Fruit fly (Drosophila melanogaster) whole organism, embryonic: ENCODE results near the gene RhoGDI.

Source experiments
- Bgb ChIP-seq: fragments of 200-800 bp; sonication (Bioruptor generic); IDR thresholded peaks from 2 replicates; pipeline ENCODE4 v1.3.6; 2022; ENCODE audit warnings: missing biosample characterization, missing genetic modification characterization; ENCODE audit not compliant: partially characterized antibody
- Blimp-1 ChIP-seq: fragments of 200-800 bp; sonication (Bioruptor generic); optimal IDR thresholded peaks from 3 replicates; lab custom pipeline; 2018; ENCODE audit warnings: missing biosample characterization, missing genetic modification characterization, mild to moderate bottlenecking, moderate library complexity, missing genetic modification reagents
- BtbVII ChIP-seq: fragments of 200-800 bp; sonication (Bioruptor generic); optimal IDR thresholded peaks from 3 replicates; lab custom pipeline; 2017; ENCODE audit warnings: missing biosample characterization, mild to moderate bottlenecking, missing genetic modification characterization
- CG12299 ChIP-seq: fragments of 200-800 bp; sonication (Bioruptor generic); optimal IDR thresholded peaks from 2 replicates; lab custom pipeline; 2018; ENCODE audit warnings: missing biosample characterization, mild to moderate bottlenecking, missing genetic modification characterization
- CG13624 ChIP-seq: fragments of 200-800 bp; sonication (Bioruptor generic); optimal IDR thresholded peaks from 2 replicates; lab custom pipeline; 2016; ENCODE audit warnings: missing biosample characterization, missing genetic modification characterization
- CG13775 ChIP-seq: fragments of 200-800 bp; sonication (Bioruptor generic); optimal IDR thresholded peaks from 3 replicates; lab custom pipeline; 2017; ENCODE audit warnings: missing biosample characterization, mild to moderate bottlenecking, missing genetic modification characterization
- CG14710 ChIP-seq: fragments of 200-800 bp; sonication (Bioruptor generic); optimal IDR thresholded peaks from 3 replicates; lab custom pipeline; 2019; ENCODE audit warnings: missing biosample characterization, mild to moderate bottlenecking, missing genetic modification characterization, moderate library complexity
- CG17829 ChIP-seq: fragments of 200-800 bp; optimal IDR thresholded peaks from 2 replicates; lab custom pipeline; 2019; ENCODE audit warnings: missing biosample characterization, mild to moderate bottlenecking, missing genetic modification characterization, moderate library complexity
- CG17912 ChIP-seq: fragments of 200-800 bp; sonication (Bioruptor generic); optimal IDR thresholded peaks from 2 replicates; lab custom pipeline; 2018; ENCODE audit warnings: missing biosample characterization, mild to moderate bottlenecking, missing genetic modification characterization
- CG30020 ChIP-seq: fragments of 200-800 bp; optimal IDR thresholded peaks from 2 replicates; lab custom pipeline; 2019; ENCODE audit warnings: missing biosample characterization, mild to moderate bottlenecking, missing genetic modification characterization, moderate library complexity
- CG31224 ChIP-seq: fragments of 200-800 bp; sonication (Bioruptor generic); IDR thresholded peaks from 2 replicates; pipeline ENCODE4 v1.3.6; 2022; ENCODE audit warnings: missing biosample characterization, missing genetic modification characterization
- CG32532 ChIP-seq: fragments of 200-800 bp; sonication (Bioruptor generic); IDR thresholded peaks from 2 replicates; pipeline ENCODE4 v1.3.6; 2022; ENCODE audit warnings: missing biosample characterization, missing genetic modification characterization
- CG5180 ChIP-seq: fragments of 200-800 bp; sonication (Bioruptor generic); optimal IDR thresholded peaks from 3 replicates; lab custom pipeline; 2017; ENCODE audit warnings: missing biosample characterization, missing genetic modification characterization, mild to moderate bottlenecking, moderate library complexity, missing genetic modification reagents
- CG7745 ChIP-seq: fragments of 200-800 bp; sonication (Bioruptor generic); optimal IDR thresholded peaks from 2 replicates; lab custom pipeline; 2018; ENCODE audit warnings: missing biosample characterization, mild to moderate bottlenecking, missing genetic modification characterization, moderate library complexity
- CG8089 ChIP-seq: fragments of 200-800 bp; sonication (Bioruptor generic); optimal IDR thresholded peaks from 3 replicates; lab custom pipeline; 2016; ENCODE audit warnings: missing biosample characterization, missing genetic modification characterization
- CG8388 ChIP-seq: fragments of 200-800 bp; sonication (Bioruptor generic); optimal IDR thresholded peaks from 2 replicates; lab custom pipeline; 2019; ENCODE audit warnings: missing biosample characterization, mild to moderate bottlenecking, missing genetic modification characterization, moderate library complexity
- CrebB ChIP-seq: fragments of 200-800 bp; sonication (Bioruptor generic); optimal IDR thresholded peaks from 3 replicates; lab custom pipeline; 2018; ENCODE audit warnings: missing biosample characterization, mild to moderate bottlenecking, missing genetic modification characterization
- Dll ChIP-seq: fragments of 200-800 bp; sonication (Bioruptor generic); IDR thresholded peaks from 4 replicates; pipeline ENCODE4 v1.3.6; 2022; ENCODE audit warnings: missing biosample characterization, missing genetic modification characterization; ENCODE audit not compliant: partially characterized antibody
- E2f2 ChIP-seq: fragments of 200-800 bp; sonication (Bioruptor generic); IDR thresholded peaks from 2 replicates; pipeline ENCODE4 v1.3.6; 2022; ENCODE audit warnings: missing biosample characterization, missing genetic modification characterization
- Fer1 ChIP-seq: fragments of 200-800 bp; sonication (Bioruptor generic); optimal IDR thresholded peaks from 2 replicates; lab custom pipeline; 2017; ENCODE audit warnings: missing biosample characterization, mild to moderate bottlenecking, missing genetic modification characterization
- Fer2 ChIP-seq: fragments of 200-800 bp; sonication (Bioruptor generic); optimal IDR thresholded peaks from 2 replicates; lab custom pipeline; 2018; ENCODE audit warnings: missing biosample characterization, mild to moderate bottlenecking, missing genetic modification characterization, moderate library complexity
- HLH4C ChIP-seq: fragments of 200-800 bp; sonication (Bioruptor generic); IDR thresholded peaks from 3 replicates; pipeline ENCODE4 v1.3.6; 2022; ENCODE audit warnings: missing biosample characterization, missing genetic modification characterization; ENCODE audit not compliant: partially characterized antibody
- Hsf ChIP-seq: fragments of 200-800 bp; sonication (Bioruptor generic); optimal IDR thresholded peaks from 3 replicates; lab custom pipeline; 2016; ENCODE audit warnings: missing biosample characterization, missing genetic modification characterization
- Lpt ChIP-seq: fragments of >200 bp; optimal IDR thresholded peaks from 2 replicates; lab custom pipeline; 2018; ENCODE audit warnings: missing biosample characterization, missing genetic modification characterization
- MBD-R2 ChIP-seq: fragments of 200-800 bp; sonication (Bioruptor generic); IDR thresholded peaks from 2 replicates; pipeline ENCODE4 v1.3.6; 2022; ENCODE audit warnings: missing biosample characterization, missing genetic modification characterization
- Optix ChIP-seq: fragments of 200-800 bp; sonication (Bioruptor generic); IDR thresholded peaks from 3 replicates; pipeline ENCODE4 v1.3.6; 2022; ENCODE audit warnings: missing biosample characterization, missing genetic modification characterization
- amos ChIP-seq: fragments of 200-800 bp; sonication (Bioruptor generic); IDR thresholded peaks from 2 replicates; pipeline ENCODE4 v1.3.6; 2022; ENCODE audit warnings: missing biosample characterization, missing genetic modification characterization; ENCODE audit not compliant: partially characterized antibody
- aop ChIP-seq: fragments of 200-800 bp; sonication (Bioruptor generic); IDR thresholded peaks from 2 replicates; pipeline ENCODE4 v1.3.6; 2022; ENCODE audit warnings: missing biosample characterization, missing genetic modification characterization
- az2 ChIP-seq: fragments of 200-800 bp; sonication (Bioruptor generic); optimal IDR thresholded peaks from 3 replicates; lab custom pipeline; 2016; ENCODE audit warnings: missing biosample characterization, missing genetic modification characterization
- ewg ChIP-seq: fragments of 200-800 bp; sonication (Bioruptor generic); optimal IDR thresholded peaks from 3 replicates; lab custom pipeline; 2017; ENCODE audit warnings: mild to moderate bottlenecking, missing biosample characterization, missing genetic modification reagents, missing genetic modification characterization
- fd3F ChIP-seq: fragments of 200-800 bp; sonication (Bioruptor generic); optimal IDR thresholded peaks from 2 replicates; lab custom pipeline; 2018; ENCODE audit warnings: missing biosample characterization, mild to moderate bottlenecking, missing genetic modification characterization, moderate library complexity
- fru ChIP-seq: fragments of >200 bp; optimal IDR thresholded peaks from 2 replicates; lab custom pipeline; 2017
- knrl ChIP-seq: fragments of 200-800 bp; sonication (Bioruptor generic); IDR thresholded peaks from 3 replicates; pipeline ENCODE4 v1.3.6; 2022; ENCODE audit warnings: missing biosample characterization, missing genetic modification characterization; ENCODE audit not compliant: partially characterized antibody
- nmo ChIP-seq: fragments of 200-800 bp; sonication (Bioruptor generic); optimal IDR thresholded peaks from 2 replicates; lab custom pipeline; 2018; ENCODE audit warnings: missing biosample characterization, mild to moderate bottlenecking, missing genetic modification characterization, moderate library complexity
- pros ChIP-seq: fragments of 200-800 bp; sonication (Bioruptor generic); optimal IDR thresholded peaks from 3 replicates; lab custom pipeline; 2019; ENCODE audit warnings: missing biosample characterization, mild to moderate bottlenecking, missing genetic modification characterization, moderate library complexity
- row ChIP-seq: fragments of 200-800 bp; sonication (Bioruptor generic); IDR thresholded peaks from 3 replicates; pipeline ENCODE4 v1.3.6; 2022; ENCODE audit warnings: missing biosample characterization, missing genetic modification characterization
- sug ChIP-seq: fragments of 200-800 bp; optimal IDR thresholded peaks from 2 replicates; lab custom pipeline; 2019; ENCODE audit warnings: missing biosample characterization, mild to moderate bottlenecking, missing genetic modification characterization, moderate library complexity
- toy ChIP-seq: fragments of 200-800 bp; sonication (Bioruptor generic); IDR thresholded peaks from 2 replicates; pipeline ENCODE4 v1.3.6; 2022; ENCODE audit warnings: missing biosample characterization, missing genetic modification characterization

The RhoGDI gene

dm6 chr3L:19914833-19915232 lies 13.7 kb upstream of the RhoGDI start, which contains the start of gene Rpn1 (continued):
- peak; percentile 37 for TF ChIP-seq CG14710
- TF ChIP-seq CG8388 (GFP tag; lab: Kevin White, UChicago): no peak
- peak; percentile 21 for TF ChIP-seq CG13624
- no peak for TF ChIP-seq Lpt (GFP tag; lab: Kevin White, UChicago)
- peak; percentile 5 for TF ChIP-seq Hsf (GFP tag; lab: Kevin White, UChicago)
- TF ChIP-seq Fer1 (GFP tag; lab: Kevin White, UChicago): peak; percentile 15
- no peak for TF ChIP-seq Blimp-1
- TF ChIP-seq CG8089: no peak
- no peak for TF ChIP-seq fru
- TF ChIP-seq CG17829 (tag; lab: Kevin White, UChicago): peak; percentile 3
- no peak for TF ChIP-seq az2 (GFP tag; lab: Kevin White, UChicago)
- no peak for TF ChIP-seq Optix (GFP tag; lab: Robert Waterston, UW)
- TF ChIP-seq HLH4C (GFP tag; lab: Robert Waterston, UW): peak; percentile 58; the same call in 1 of the 3 replicates
- TF ChIP-seq CG31224 (GFP tag; lab: Robert Waterston, UW): no peak
- TF ChIP-seq CG7745 (tag; lab: Kevin White, UChicago): no peak
- peak; percentile 55; the same call in 1 of the 2 replicates for TF ChIP-seq Bgb (GFP tag; lab: Robert Waterston, UW)
- peak; percentile 36 for TF ChIP-seq CG30020 (tag; lab: Kevin White, UChicago)
- no peak for TF ChIP-seq sug
- TF ChIP-seq CG17912 (GFP tag; lab: Kevin White, UChicago): no peak
- peak; percentile 22; the same call in 1 of the 2 replicates for TF ChIP-seq CG32532 (GFP tag; lab: Robert Waterston, UW)
- peak; percentile 54; the same call in 2 of the 3 replicates for TF ChIP-seq knrl
- peak; percentile 82 for TF ChIP-seq row
- TF ChIP-seq nmo (GFP tag; lab: Kevin White, UChicago): peak; percentile 33
- TF ChIP-seq pros (GFP tag; lab: Kevin White, UChicago): no peak
- TF ChIP-seq CG12299 (tag; lab: Kevin White, UChicago): no peak
- no peak for TF ChIP-seq aop (GFP tag; lab: Robert Waterston, UW)
- TF ChIP-seq E2f2 (GFP tag; lab: Robert Waterston, UW): peak; percentile 88
- 0 out of 4 replicates have a peak, but pooled peaks have one; percentile 51 for TF ChIP-seq Dll
- TF ChIP-seq toy (GFP tag; lab: Robert Waterston, UW): no peak
- peak; percentile 91 for TF ChIP-seq MBD-R2 (GFP tag; lab: Robert Waterston, UW)
- no peak for TF ChIP-seq CG5180 (GFP tag; lab: Kevin White, UChicago)
- peak; percentile 57; the same call in 1 of the 2 replicates for TF ChIP-seq amos (GFP tag; lab: Robert Waterston, UW)

dm6 chr3L:19919981-19920380 lies 8.6 kb upstream of the RhoGDI start:
- TF ChIP-seq CG13775 (GFP tag; lab: Kevin White, UChicago) (no peak), CrebB (no peak), ewg (no peak), Fer2 (tag; lab: Kevin White, UChicago) (no peak), BtbVII (GFP tag; lab: Kevin White, UChicago) (no peak), fd3F (GFP tag; lab: Kevin White, UChicago) (no peak)
